Fruit fly (Drosophila melanogaster): ENCODE measurements around the gene CG33080.

Gene CG33080

DNA sequence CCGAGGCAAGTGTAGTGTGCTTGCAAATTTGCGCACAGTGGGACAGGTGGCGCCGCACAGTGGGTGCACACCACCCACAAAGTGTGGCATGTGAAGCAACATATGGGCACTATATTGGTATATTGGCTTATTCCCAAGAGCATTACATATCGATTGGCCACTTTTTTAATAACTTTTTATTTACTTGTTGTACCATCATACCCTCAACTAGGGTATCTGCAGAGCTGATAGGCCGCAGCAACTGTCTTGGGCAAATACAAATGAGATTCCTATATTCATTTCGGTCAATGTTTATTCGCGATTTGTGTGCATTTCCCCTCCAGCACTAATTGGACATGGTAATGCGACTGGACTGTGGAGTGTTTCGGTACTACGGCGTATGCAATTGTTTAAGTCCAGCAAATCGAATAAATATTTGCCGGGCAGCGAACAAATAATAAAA, 7.2 kb upstream of the CG33080 start (continued):
- TF ChIP-seq sens (GFP tag) (peak; percentile 94), CG11723 (GFP tag; optimal IDR thresholded peaks at IDR 0.05) (peak; percentile 49), Pdp1 (GFP tag; optimal IDR thresholded peaks at IDR 0.05) (peak; percentile 45 to 64), CG18599 (GFP tag; optimal IDR thresholded peaks at IDR 0.05) (no peak), CG12299 (tag; optimal IDR thresholded peaks at IDR 0.05) (no peak), Poxn (GFP tag; IDR thresholded peaks at IDR 0.05) (no peak), CG2678 (tag; optimal IDR thresholded peaks at IDR 0.05) (peak; percentile 59), unpg (GFP tag; optimal IDR thresholded peaks at IDR 0.05) (peak; percentile 56), Sin3A (optimal IDR thresholded peaks at IDR 0.05) (no peak), D (optimal IDR thresholded peaks at IDR 0.05) (no peak), D (GFP tag; optimal IDR thresholded peaks at IDR 0.05) (peak; percentile 62), CG10274 (GFP tag; optimal IDR thresholded peaks at IDR 0.05) (peak; percentile 6), dysf (GFP tag; IDR thresholded peaks at IDR 0.05) (peak; percentile 71), HLH54F (GFP tag; optimal IDR thresholded peaks at IDR 0.05) (peak; percentile 30), CG43689 (GFP tag; IDR thresholded peaks at IDR 0.05) (peak; percentile 57), CG2199 (GFP tag; IDR thresholded peaks at IDR 0.05) (no peak), CG15514 (GFP tag; optimal IDR thresholded peaks at IDR 0.05) (peak; percentile 6), gt (GFP tag; IDR thresholded peaks at IDR 0.05) (peak; percentile 26; the same call in 1 of the 2 replicates), ATbp (GFP tag; optimal IDR thresholded peaks at IDR 0.05) (peak; percentile 85), Tbp (GFP tag; optimal IDR thresholded peaks at IDR 0.05) (no peak), CG5245 (GFP tag; optimal IDR thresholded peaks at IDR 0.05) (peak; percentile 35), knrl (GFP tag; IDR thresholded peaks at IDR 0.05; ENCODE audit: partially characterized antibody) (no peak), CG6683 (GFP tag; optimal IDR thresholded peaks at IDR 0.05) (no peak), sob (GFP tag; IDR thresholded peaks at IDR 0.05) (peak; percentile 16; the same call in 1 of the 2 replicates), CG10979 (tag; optimal IDR thresholded peaks at IDR 0.05) (peak; percentile 15), emc (GFP tag; optimal IDR thresholded peaks at IDR 0.05) (no peak), Elba2 (GFP tag; optimal IDR thresholded peaks at IDR 0.05) (no peak), nom (GFP tag; optimal IDR thresholded peaks at IDR 0.05) (no peak), kah (GFP tag; optimal IDR thresholded peaks at IDR 0.05) (no peak), Vsx1 (GFP tag; optimal IDR thresholded peaks at IDR 0.05) (peak; percentile 21), ftz-f1 (GFP tag; optimal IDR thresholded peaks at IDR 0.05) (no peak), Trl (optimal IDR thresholded peaks at IDR 0.05) (no peak), Trl (GFP tag; optimal IDR thresholded peaks at IDR 0.05) (peak; percentile 29), sim (GFP tag; IDR thresholded peaks at IDR 0.05) (no peak), gem (tag; optimal IDR thresholded peaks at IDR 0.05) (peak; percentile 67), pzg (GFP tag; optimal IDR thresholded peaks at IDR 0.05) (no peak), bcd (GFP tag; optimal IDR thresholded peaks at IDR 0.05) (peak; percentile 40), nmo (GFP tag; optimal IDR thresholded peaks at IDR 0.05) (peak; percentile 52), abd-A (tag; optimal IDR thresholded peaks at IDR 0.05) (no peak), CG15479 (GFP tag; optimal IDR thresholded peaks at IDR 0.05) (no peak), zen2 (GFP tag; IDR thresholded peaks at IDR 0.05; ENCODE audit: partially characterized antibody) (no peak), shn (GFP tag; optimal IDR thresholded peaks at IDR 0.05) (peak; percentile 18), CG18011 (GFP tag; optimal IDR thresholded peaks at IDR 0.05) (no peak), PHDP (tag; optimal IDR thresholded peaks at IDR 0.05) (peak; percentile 63), tin (GFP tag; optimal IDR thresholded peaks at IDR 0.05) (peak; percentile 36), CG33557 (GFP tag; optimal IDR thresholded peaks at IDR 0.05) (peak; percentile 54), CG7357 (GFP tag; IDR thresholded peaks at IDR 0.05) (0 out of 3 replicates have a peak, but pooled peaks have one; percentile 36), trem (tag; optimal IDR thresholded peaks at IDR 0.05) (no peak), Fer1 (GFP tag; optimal IDR thresholded peaks at IDR 0.05) (no peak), NK7.1 (GFP tag; optimal IDR thresholded peaks at IDR 0.05) (no peak), bigmax (GFP tag; optimal IDR thresholded peaks at IDR 0.05) (no peak)

All from whole organism, embryonic.